Fruit fly (Drosophila melanogaster) whole organism, embryonic: ENCODE measurements around the gene BOD1.

Source experiments
- Awh ChIP-seq: fragments of 200-800 bp; sonication (Bioruptor generic); IDR thresholded peaks from 2 replicates; pipeline ENCODE4, ENCODE4 v1.3.6; 2022; ENCODE audit warnings: missing biosample characterization, missing genetic modification characterization
- Bteb2 ChIP-seq: fragments of 200-800 bp; sonication (Bioruptor generic); optimal IDR thresholded peaks from 2 replicates; lab custom pipeline; 2016; ENCODE audit warnings: missing biosample characterization, missing genetic modification characterization
- CG10321 ChIP-seq: fragments of 200-800 bp; sonication (Bioruptor generic); IDR thresholded peaks from 2 replicates; pipeline ENCODE4 v1.3.6; 2022; ENCODE audit warnings: missing biosample characterization, missing genetic modification characterization
- CG10543 ChIP-seq: fragments of 200-800 bp; sonication (Bioruptor generic); optimal IDR thresholded peaks from 3 replicates; lab custom pipeline; 2017; ENCODE audit warnings: missing biosample characterization, mild to moderate bottlenecking, missing genetic modification characterization, moderate library complexity
- CG10654 ChIP-seq: fragments of 200-800 bp; sonication (Bioruptor generic); optimal IDR thresholded peaks from 2 replicates; lab custom pipeline; 2016; ENCODE audit warnings: missing biosample characterization, missing genetic modification characterization
- CG11398 ChIP-seq: fragments of 200-800 bp; sonication (Bioruptor generic); optimal IDR thresholded peaks from 2 replicates; lab custom pipeline; 2016; ENCODE audit warnings: missing biosample characterization, missing genetic modification characterization
- CG12104 ChIP-seq: fragments of 200-800 bp; sonication (Bioruptor generic); optimal IDR thresholded peaks from 3 replicates; lab custom pipeline; 2016; ENCODE audit warnings: missing biosample characterization, missing genetic modification characterization
- CG1792 ChIP-seq: fragments of 200-800 bp; sonication (Bioruptor generic); optimal IDR thresholded peaks from 2 replicates; lab custom pipeline; 2016; ENCODE audit warnings: missing biosample characterization, missing genetic modification characterization
- CG18262 ChIP-seq: fragments of 200-800 bp; optimal IDR thresholded peaks from 3 replicates; lab custom pipeline; 2019; ENCODE audit warnings: missing biosample characterization, mild to moderate bottlenecking, missing genetic modification characterization, moderate library complexity
- CG2116 ChIP-seq: fragments of 200-800 bp; sonication (Bioruptor generic); optimal IDR thresholded peaks from 3 replicates; lab custom pipeline; 2018; ENCODE audit warnings: missing biosample characterization, mild to moderate bottlenecking, missing genetic modification characterization
- CG2199 ChIP-seq: fragments of 200-800 bp; sonication (Bioruptor generic); IDR thresholded peaks from 3 replicates; pipeline ENCODE4 v1.3.6; 2022; ENCODE audit warnings: missing biosample characterization, missing genetic modification characterization
- CG43689 ChIP-seq: fragments of 200-800 bp; sonication (Bioruptor generic); IDR thresholded peaks from 2 replicates; pipeline ENCODE4 v1.3.6; 2022; ENCODE audit warnings: missing biosample characterization, missing genetic modification characterization
- CG6689 ChIP-seq: fragments of 200-800 bp; sonication (Bioruptor generic); IDR thresholded peaks from 2 replicates; pipeline ENCODE4 v1.3.6; 2022; ENCODE audit warnings: missing biosample characterization, missing genetic modification characterization
- CG6854 ChIP-seq: fragments of 200-800 bp; sonication (Bioruptor generic); optimal IDR thresholded peaks from 3 replicates; lab custom pipeline; 2017; ENCODE audit warnings: missing biosample characterization, mild to moderate bottlenecking, missing genetic modification characterization
- CG7271 ChIP-seq: fragments of 200-800 bp; sonication (Bioruptor generic); optimal IDR thresholded peaks from 2 replicates; lab custom pipeline; 2018; ENCODE audit warnings: missing biosample characterization, mild to moderate bottlenecking, missing genetic modification characterization, moderate library complexity
- CG8290 ChIP-seq, 3 experiments: fragments of 200-800 bp; sonication (Bioruptor generic); optimal IDR thresholded peaks; 2 replicates each; lab custom pipeline; 2016 to 2019; ENCODE audit warnings: missing biosample characterization in 3 of 3, missing genetic modification characterization in 3 of 3, mild to moderate bottlenecking in 2 of 3, moderate library complexity in 1 of 3
- Dfd ChIP-seq, 2 experiments: fragments of >200 bp; optimal IDR thresholded peaks; 2 replicates each; lab custom pipeline; 2017; ENCODE audit warnings: missing biosample characterization in 2 of 2, missing genetic modification characterization in 2 of 2
- Dip2 ChIP-seq: fragments of 200-800 bp; sonication (Bioruptor generic); IDR thresholded peaks from 2 replicates; pipeline ENCODE4 v1.3.6; 2022; ENCODE audit warnings: missing biosample characterization, missing genetic modification characterization
- Drgx ChIP-seq: fragments of 200-800 bp; sonication (Bioruptor generic); IDR thresholded peaks from 2 replicates; pipeline ENCODE4 v1.3.6; 2022; ENCODE audit warnings: missing biosample characterization, missing genetic modification characterization
- Gug ChIP-seq: fragments of 200-800 bp; sonication (Bioruptor generic); IDR thresholded peaks from 4 replicates; pipeline ENCODE4 v1.3.6; 2022; ENCODE audit warnings: missing biosample characterization, missing genetic modification characterization
- Hr3 ChIP-seq: fragments of 200-800 bp; sonication (Bioruptor generic); optimal IDR thresholded peaks from 3 replicates; lab custom pipeline; 2016; ENCODE audit warnings: missing biosample characterization, missing genetic modification characterization
- Lpt ChIP-seq: fragments of >200 bp; optimal IDR thresholded peaks from 2 replicates; lab custom pipeline; 2018; ENCODE audit warnings: missing biosample characterization, missing genetic modification characterization
- MESR4 ChIP-seq: fragments of 200-800 bp; sonication (Bioruptor generic); optimal IDR thresholded peaks from 2 replicates; lab custom pipeline; 2018; ENCODE audit warnings: missing biosample characterization, mild to moderate bottlenecking, missing genetic modification characterization, moderate library complexity
- Mad ChIP-seq: fragments of 200-800 bp; sonication (Bioruptor generic); optimal IDR thresholded peaks from 2 replicates; lab custom pipeline; 2016; ENCODE audit warnings: missing biosample characterization, missing genetic modification characterization
- Med ChIP-seq: fragments of 200-800 bp; sonication (Bioruptor generic); peaks from one replicate; lab custom pipeline; 2016; ENCODE audit warnings: missing biosample characterization, missing genetic modification characterization, mild to moderate bottlenecking, inconsistent platforms, moderate library complexity
- Optix ChIP-seq: fragments of 200-800 bp; sonication (Bioruptor generic); IDR thresholded peaks from 3 replicates; pipeline ENCODE4 v1.3.6; 2022; ENCODE audit warnings: missing biosample characterization, missing genetic modification characterization
- Side ChIP-seq: fragments of 200-800 bp; sonication (Bioruptor generic); optimal IDR thresholded peaks from 2 replicates; lab custom pipeline; 2016; ENCODE audit warnings: missing biosample characterization, missing genetic modification characterization
- Sox100B ChIP-seq: fragments of 200-800 bp; sonication (Bioruptor generic); optimal IDR thresholded peaks from 3 replicates; lab custom pipeline; 2018; ENCODE audit warnings: missing biosample characterization, mild to moderate bottlenecking, missing genetic modification characterization
- Trl ChIP-seq, 3 experiments: fragments of >200 bp in 2 of 3; fragments of 200-800 bp in 1 of 3; sonication (Bioruptor generic) in 1 of 3; optimal IDR thresholded peaks; 2 replicates in 1 of 3; 3 replicates in 2 of 3; lab custom pipeline; 2016 to 2017; ENCODE audit warnings: missing biosample characterization in 1 of 3, missing genetic modification characterization in 1 of 3
- ash1 ChIP-seq: fragments of 200-800 bp; sonication (Bioruptor generic); optimal IDR thresholded peaks from 2 replicates; lab custom pipeline; 2018; ENCODE audit warnings: missing biosample characterization, mild to moderate bottlenecking, missing genetic modification characterization
- cad ChIP-seq: fragments of >200 bp; optimal IDR thresholded peaks from 2 replicates; lab custom pipeline; 2017; ENCODE audit warnings: missing biosample characterization, missing genetic modification characterization
- cas ChIP-seq: fragments of 200-800 bp; sonication (Bioruptor generic); IDR thresholded peaks from 2 replicates; pipeline ENCODE4 v1.3.6; 2022; ENCODE audit warnings: missing biosample characterization, missing genetic modification characterization
- cato ChIP-seq: fragments of 200-800 bp; sonication (Bioruptor generic); optimal IDR thresholded peaks from 2 replicates; lab custom pipeline; 2016; ENCODE audit warnings: missing biosample characterization, missing genetic modification characterization, borderline replicate concordance
- chinmo ChIP-seq: fragments of 200-800 bp; sonication (Bioruptor generic); IDR thresholded peaks from 4 replicates; pipeline ENCODE4 v1.3.6; 2022; ENCODE audit warnings: missing biosample characterization, missing genetic modification characterization; ENCODE audit not compliant: partially characterized antibody
- corto ChIP-seq: fragments of 200-800 bp; sonication (Bioruptor generic); optimal IDR thresholded peaks from 2 replicates; lab custom pipeline; 2016; ENCODE audit warnings: missing biosample characterization, mild to moderate bottlenecking, missing genetic modification characterization, moderate library complexity
- cwo ChIP-seq: fragments of 200-800 bp; sonication (Bioruptor generic); optimal IDR thresholded peaks from 3 replicates; lab custom pipeline; 2017; ENCODE audit warnings: missing biosample characterization, missing genetic modification characterization, mild to moderate bottlenecking, moderate library complexity, missing genetic modification reagents
- dati ChIP-seq: fragments of 200-800 bp; sonication (Bioruptor generic); IDR thresholded peaks from 2 replicates; pipeline ENCODE4 v1.3.6; 2022; ENCODE audit warnings: missing biosample characterization, missing genetic modification characterization
- en ChIP-seq: fragments of 200-800 bp; sonication (Bioruptor generic); optimal IDR thresholded peaks from 2 replicates; lab custom pipeline; 2016; ENCODE audit warnings: missing biosample characterization, missing genetic modification characterization
- fd102C ChIP-seq: fragments of 200-800 bp; sonication (Bioruptor generic); optimal IDR thresholded peaks from 2 replicates; lab custom pipeline; 2018; ENCODE audit warnings: missing biosample characterization, mild to moderate bottlenecking, missing genetic modification characterization, moderate library complexity
- gsb-n ChIP-seq: fragments of 200-800 bp; sonication (Bioruptor generic); optimal IDR thresholded peaks from 3 replicates; lab custom pipeline; 2018; ENCODE audit warnings: missing biosample characterization, mild to moderate bottlenecking, missing genetic modification characterization
- her ChIP-seq: fragments of 200-800 bp; sonication (Bioruptor generic); optimal IDR thresholded peaks from 2 replicates; lab custom pipeline; 2016; ENCODE audit warnings: missing biosample characterization, missing genetic modification characterization
- knrl ChIP-seq: fragments of 200-800 bp; sonication (Bioruptor generic); IDR thresholded peaks from 3 replicates; pipeline ENCODE4 v1.3.6; 2022; ENCODE audit warnings: missing biosample characterization, missing genetic modification characterization; ENCODE audit not compliant: partially characterized antibody
- nau ChIP-seq: fragments of 200-800 bp; sonication (Bioruptor generic); optimal IDR thresholded peaks from 3 replicates; lab custom pipeline; 2017; ENCODE audit warnings: missing biosample characterization, mild to moderate bottlenecking, missing genetic modification characterization, missing genetic modification reagents
- nerfin-2 ChIP-seq: fragments of 200-800 bp; sonication (Bioruptor generic); IDR thresholded peaks from 2 replicates; pipeline ENCODE4 v1.3.6; 2022; ENCODE audit warnings: missing biosample characterization, missing genetic modification characterization; ENCODE audit not compliant: partially characterized antibody
- pita ChIP-seq: fragments of 200-800 bp; sonication (Bioruptor generic); optimal IDR thresholded peaks from 2 replicates; lab custom pipeline; 2017; ENCODE audit warnings: missing biosample characterization, mild to moderate bottlenecking, missing genetic modification characterization
- ttk ChIP-seq: fragments of 200-800 bp; sonication (Bioruptor generic); IDR thresholded peaks from 2 replicates; pipeline ENCODE4 v2.1.2; 2022; ENCODE audit warnings: missing biosample characterization, missing genetic modification characterization
- unc-4 ChIP-seq: fragments of 200-800 bp; sonication (Bioruptor generic); IDR thresholded peaks from 2 replicates; pipeline ENCODE4 v1.3.6; 2022; ENCODE audit warnings: missing biosample characterization, missing genetic modification characterization; ENCODE audit not compliant: partially characterized antibody
- wdn ChIP-seq: fragments of 200-800 bp; sonication (Bioruptor generic); IDR thresholded peaks from 2 replicates; pipeline ENCODE4 v1.3.6; 2022; ENCODE audit warnings: missing biosample characterization, missing genetic modification characterization

Gene BOD1

dm6 chr3R:27925000-27925970 lies 12.8 kb upstream of the BOD1 start, which contains the start of gene mino (continued):
- TF ChIP-seq Bteb2 (GFP tag; lab: Kevin White, UChicago) (no peak), Side (GFP tag; lab: Kevin White, UChicago) (no peak), knrl (0 out of 3 replicates have a peak, but pooled peaks have one; percentile 11), CG11398 (GFP tag; lab: Kevin White, UChicago) (no peak), CG1792 (GFP tag; lab: Kevin White, UChicago) (no peak), Dip2 (GFP tag; lab: Robert Waterston, UW) (no peak), pita (GFP tag; lab: Kevin White, UChicago) (no peak), CG10543 (peak; percentile 83), gsb-n (tag; lab: Kevin White, UChicago) (no peak), nau (GFP tag; lab: Kevin White, UChicago) (no peak), chinmo (GFP tag; lab: Robert Waterston, UW) (peak; percentile 73; the same call in 3 of the 4 replicates), CG10321 (no peak), unc-4 (GFP tag; lab: Robert Waterston, UW) (no peak), ash1 (GFP tag; lab: Kevin White, UChicago) (no peak), Trl (optimal IDR thresholded peaks at IDR 0.05; lab: Kevin White, UChicago) (peak in 1 of 2 experiments; percentile 62), Trl (GFP tag; optimal IDR thresholded peaks at IDR 0.05; lab: Kevin White, UChicago) (no peak), Gug (GFP tag; lab: Robert Waterston, UW) (no peak), CG8290 (GFP tag; optimal IDR thresholded peaks at IDR 0.05; lab: Kevin White, UChicago) (no peak), CG8290 (tag; optimal IDR thresholded peaks at IDR 0.05; lab: Kevin White, UChicago) (no peak), CG10654 (GFP tag; lab: Kevin White, UChicago) (no peak), Awh (no peak), CG2116 (GFP tag; lab: Kevin White, UChicago) (no peak), Hr3 (no peak), CG6689 (GFP tag; lab: Robert Waterston, UW) (no peak), Dfd (GFP tag; optimal IDR thresholded peaks at IDR 0.05; lab: Kevin White, UChicago) (no peak), ttk (GFP tag; lab: Robert Waterston, UW) (no peak), MESR4 (GFP tag; lab: Kevin White, UChicago) (no peak), dati (0 out of 2 replicates have a peak, but pooled peaks have one; percentile 26), Mad (GFP tag; lab: Kevin White, UChicago) (no peak), CG18262 (tag; lab: Kevin White, UChicago) (no peak), cato (GFP tag; lab: Kevin White, UChicago) (no peak), CG43689 (GFP tag; lab: Robert Waterston, UW) (0 out of 2 replicates have a peak, but pooled peaks have one; percentile 6), CG7271 (no peak), cas (GFP tag; lab: Robert Waterston, UW) (no peak), Lpt (GFP tag; lab: Kevin White, UChicago) (no peak), cwo (GFP tag; lab: Kevin White, UChicago) (peak; percentile 20), cad (GFP tag; lab: Kevin White, UChicago) (no peak), Med (GFP tag; lab: Kevin White, UChicago) (peak; percentile 82), Sox100B (GFP tag; lab: Kevin White, UChicago) (no peak), CG2199 (GFP tag; lab: Robert Waterston, UW) (0 out of 3 replicates have a peak, but pooled peaks have one; percentile 40), Drgx (no peak), fd102C (GFP tag; lab: Kevin White, UChicago) (no peak), her (GFP tag; lab: Kevin White, UChicago) (no peak), en (GFP tag; lab: Kevin White, UChicago) (no peak), wdn (no peak), CG6854 (GFP tag; lab: Kevin White, UChicago) (no peak), corto (no peak), CG12104 (GFP tag; lab: Kevin White, UChicago) (no peak), nerfin-2 (no peak), Optix (GFP tag; lab: Robert Waterston, UW) (no peak)
